In the genomic region with DNA sequence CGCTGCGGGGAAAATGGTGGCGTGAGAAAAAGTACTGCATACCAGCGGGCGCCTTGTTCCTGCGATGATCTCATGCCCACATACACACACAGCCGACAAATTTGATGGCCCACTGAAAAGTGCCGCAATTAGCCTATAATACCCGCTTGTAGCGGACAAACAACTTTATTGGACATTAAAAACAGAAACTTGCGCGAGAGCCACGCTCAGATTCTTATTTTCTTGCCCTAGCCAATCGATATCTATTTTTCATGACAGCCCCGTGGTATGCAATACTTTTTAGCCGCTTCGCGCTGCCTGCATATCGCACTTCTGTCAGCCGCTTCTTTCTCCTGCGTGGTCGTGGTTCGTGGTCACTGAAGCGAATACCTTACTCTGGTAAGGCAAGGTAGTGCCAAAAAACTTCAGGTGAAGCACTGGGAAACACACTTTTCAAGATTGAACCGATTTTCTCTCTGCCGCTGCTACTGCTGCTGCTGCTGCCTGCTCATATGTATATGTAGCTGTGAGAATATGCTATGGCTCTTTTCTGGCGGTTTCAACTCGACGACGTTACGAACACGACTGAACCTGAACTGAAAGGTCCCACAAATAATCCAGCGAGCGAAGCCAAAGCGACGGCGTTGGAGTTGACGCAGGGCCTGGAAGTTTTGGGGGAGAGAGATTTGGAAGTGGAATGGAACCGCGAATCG, we compare ENCODE assay signal across 6 fruit fly cellular contexts.
TF ChIP-seq lines count a peak whose summit lies in the region.

TSS of gene CG17816 (minus strand) at position 567 of the 692 bp plus-strand sequence.

- no peak for TF ChIP-seq CTCF in whole organism, embryonic (GFP tag; optimal IDR thresholded peaks at IDR 0.05; lab: Kevin White, UChicago)

TF ChIP-seq in whole organism, 6 proteins besides CTCF, POLR2A, EP300 and RAD21:
- no peak for TF ChIP-seq CG8478 (optimal IDR thresholded peaks at IDR 0.05; lab: Kevin White, UChicago)
- TF ChIP-seq usp (GFP tag; optimal IDR thresholded peaks at IDR 0.05; lab: Kevin White, UChicago) = no peak
- TF ChIP-seq psq (optimal IDR thresholded peaks at IDR 0.05; lab: Kevin White, UChicago) = no peak
- no peak for TF ChIP-seq pan (optimal IDR thresholded peaks at IDR 0.05; lab: Kevin White, UChicago)
- no peak for TF ChIP-seq EcR (GFP tag; optimal IDR thresholded peaks at IDR 0.05; lab: Kevin White, UChicago)
- peak; percentile 26 for TF ChIP-seq Dll (optimal IDR thresholded peaks at IDR 0.05; lab: Kevin White, UChicago)

TF ChIP-seq in whole organism, adult, 20 proteins besides CTCF, POLR2A, EP300 and RAD21:
- TF ChIP-seq ovo (GFP tag; optimal IDR thresholded peaks at IDR 0.05; lab: Kevin White, UChicago) = no peak
- no peak for TF ChIP-seq CG12768 (GFP tag; optimal IDR thresholded peaks at IDR 0.05; lab: Kevin White, UChicago)
- TF ChIP-seq Crg-1 (GFP tag; optimal IDR thresholded peaks at IDR 0.05; lab: Kevin White, UChicago) = no peak
- TF ChIP-seq pad (GFP tag; optimal IDR thresholded peaks at IDR 0.05; lab: Kevin White, UChicago) = peak; percentile 32
TF ChIP-seq in whole organism, adult: peak in this region for 1.

TF ChIP-seq in whole organism, embryonic, 481 proteins besides CTCF, POLR2A, EP300 and RAD21 (continues in another document):
- TF ChIP-seq cwo (GFP tag; optimal IDR thresholded peaks at IDR 0.05; lab: Kevin White, UChicago) = no peak
- no peak for TF ChIP-seq tna (GFP tag; IDR thresholded peaks at IDR 0.05; lab: Robert Waterston, UW; ENCODE audit: partially characterized antibody)
- no peak for TF ChIP-seq seq (GFP tag; IDR thresholded peaks at IDR 0.05; lab: Robert Waterston, UW)
- TF ChIP-seq HHEX (GFP tag; optimal IDR thresholded peaks at IDR 0.05; lab: Kevin White, UChicago) = peak; percentile 43
- no peak for TF ChIP-seq Aef1 (GFP tag; IDR thresholded peaks at IDR 0.05; lab: Robert Waterston, UW)
- no peak for TF ChIP-seq CG10565 (GFP tag; optimal IDR thresholded peaks at IDR 0.05; lab: Kevin White, UChicago)
- no peak for TF ChIP-seq CG14710 (tag; optimal IDR thresholded peaks at IDR 0.05; lab: Kevin White, UChicago)
- TF ChIP-seq CG11723 (GFP tag; optimal IDR thresholded peaks at IDR 0.05; lab: Kevin White, UChicago) = peak; percentile 25
- TF ChIP-seq z (GFP tag; IDR thresholded peaks at IDR 0.05; lab: Robert Waterston, UW) = no peak
- TF ChIP-seq CG4404 (GFP tag; IDR thresholded peaks at IDR 0.05; lab: Robert Waterston, UW) = no peak
- peak; percentile 13 for TF ChIP-seq CG15601 (tag; optimal IDR thresholded peaks at IDR 0.05; lab: Kevin White, UChicago)
- TF ChIP-seq CG2678 (tag; optimal IDR thresholded peaks at IDR 0.05; lab: Kevin White, UChicago) = no peak
- TF ChIP-seq scrt (GFP tag; optimal IDR thresholded peaks at IDR 0.05; lab: Kevin White, UChicago) = peak; percentile 37
- TF ChIP-seq sens-2 (GFP tag; IDR thresholded peaks at IDR 0.05; lab: Robert Waterston, UW) = no peak
- 0 out of 3 replicates have a peak, but pooled peaks have one; percentile 7 for TF ChIP-seq so (GFP tag; IDR thresholded peaks at IDR 0.05; lab: Robert Waterston, UW)
- no peak for TF ChIP-seq CG4424 (GFP tag; optimal IDR thresholded peaks at IDR 0.05; lab: Kevin White, UChicago)
- no peak for TF ChIP-seq CG17359 (tag; optimal IDR thresholded peaks at IDR 0.05; lab: Kevin White, UChicago)
- TF ChIP-seq Pdp1 (GFP tag; optimal IDR thresholded peaks at IDR 0.05; lab: Kevin White, UChicago) = peak in 1 of 2 experiments; percentile 42

TF ChIP-seq in whole organism, prepupa, 60 proteins besides CTCF, POLR2A, EP300 and RAD21:
- TF ChIP-seq CG15336 (GFP tag; IDR thresholded peaks at IDR 0.05; lab: Robert Waterston, UW) = no peak
- TF ChIP-seq svp (GFP tag; lab: Kevin White, UChicago) = peak; percentile 96
- TF ChIP-seq Sox14 (GFP tag; optimal IDR thresholded peaks at IDR 0.05; lab: Kevin White, UChicago) = no peak
- TF ChIP-seq Eip78C (GFP tag; lab: Kevin White, UChicago) = peak; percentile 82
- TF ChIP-seq ss (GFP tag; optimal IDR thresholded peaks at IDR 0.05; lab: Kevin White, UChicago) = peak in 1 of 2 experiments; percentile 2
- no peak for TF ChIP-seq Smox (GFP tag; optimal IDR thresholded peaks at IDR 0.05; lab: Kevin White, UChicago)
- TF ChIP-seq Met (GFP tag; optimal IDR thresholded peaks at IDR 0.05; lab: Kevin White, UChicago) = no peak
- TF ChIP-seq eg (GFP tag; IDR thresholded peaks at IDR 0.05; lab: Robert Waterston, UW) = no peak
- TF ChIP-seq OdsH (GFP tag; optimal IDR thresholded peaks at IDR 0.05; lab: Kevin White, UChicago) = no peak
- no peak for TF ChIP-seq CG4318 (GFP tag; optimal IDR thresholded peaks at IDR 0.05; lab: Kevin White, UChicago)
- TF ChIP-seq Hr38 (GFP tag; optimal IDR thresholded peaks at IDR 0.05; lab: Kevin White, UChicago) = no peak
- no peak for TF ChIP-seq fd85E (GFP tag; optimal IDR thresholded peaks at IDR 0.05; lab: Kevin White, UChicago)
- peak; percentile 38 for TF ChIP-seq CG6854 (GFP tag; optimal IDR thresholded peaks at IDR 0.05; lab: Kevin White, UChicago)
- TF ChIP-seq Sox102F (GFP tag; optimal IDR thresholded peaks at IDR 0.05; lab: Kevin White, UChicago) = peak; percentile 38
- TF ChIP-seq CG3919 (GFP tag; optimal IDR thresholded peaks at IDR 0.05; lab: Kevin White, UChicago) = no peak

TF ChIP-seq in whole organism, pupa, 21 proteins besides CTCF, POLR2A, EP300 and RAD21:
- TF ChIP-seq EcR (GFP tag; optimal IDR thresholded peaks at IDR 0.05; lab: Kevin White, UChicago) = peak; percentile 28
- TF ChIP-seq Ets98B (GFP tag; IDR thresholded peaks at IDR 0.05; lab: Robert Waterston, UW) = no peak
- peak; percentile 12 for TF ChIP-seq CG13204 (GFP tag; optimal IDR thresholded peaks at IDR 0.05; lab: Kevin White, UChicago)
- peak; percentile 61; the same call in 2 of the 3 replicates for TF ChIP-seq CG4496 (GFP tag; IDR thresholded peaks at IDR 0.05; lab: Robert Waterston, UW)
TF ChIP-seq in whole organism, pupa: peak in this region for 3.

TF ChIP-seq in whole organism, wandering third instar larva, 38 proteins besides CTCF, POLR2A, EP300 and RAD21:
- no peak for TF ChIP-seq CG9705 (GFP tag; optimal IDR thresholded peaks at IDR 0.05; lab: Kevin White, UChicago)
- no peak for TF ChIP-seq pan (optimal IDR thresholded peaks at IDR 0.05; lab: Kevin White, UChicago)
- TF ChIP-seq h (GFP tag; optimal IDR thresholded peaks at IDR 0.05; lab: Kevin White, UChicago) = no peak
- TF ChIP-seq brk (GFP tag; optimal IDR thresholded peaks at IDR 0.05; lab: Kevin White, UChicago) = no peak
- peak; percentile 73 for TF ChIP-seq Dif (GFP tag; optimal IDR thresholded peaks at IDR 0.05; lab: Kevin White, UChicago; ENCODE audit: partially characterized antibody)
- TF ChIP-seq Vsx2 (GFP tag; optimal IDR thresholded peaks at IDR 0.05; lab: Kevin White, UChicago; ENCODE audit: partially characterized antibody) = no peak
- TF ChIP-seq rgr (GFP tag; optimal IDR thresholded peaks at IDR 0.05; lab: Kevin White, UChicago) = no peak
- TF ChIP-seq Myc (optimal IDR thresholded peaks at IDR 0.05; lab: Kevin White, UChicago) = peak; percentile 78
- no peak for TF ChIP-seq sage (GFP tag; optimal IDR thresholded peaks at IDR 0.05; lab: Kevin White, UChicago)
- TF ChIP-seq dmrt93B (GFP tag; optimal IDR thresholded peaks at IDR 0.05; lab: Kevin White, UChicago) = no peak
- TF ChIP-seq Hnf4 (GFP tag; optimal IDR thresholded peaks at IDR 0.05; lab: Kevin White, UChicago) = no peak
- no peak for TF ChIP-seq jim (GFP tag; optimal IDR thresholded peaks at IDR 0.05; lab: Kevin White, UChicago)
- TF ChIP-seq tai (GFP tag; optimal IDR thresholded peaks at IDR 0.05; lab: Kevin White, UChicago) = no peak
- no peak for TF ChIP-seq Jra (GFP tag; optimal IDR thresholded peaks at IDR 0.05; lab: Kevin White, UChicago)
- no peak for TF ChIP-seq N (GFP tag; optimal IDR thresholded peaks at IDR 0.05; lab: Kevin White, UChicago)
- TF ChIP-seq dl (GFP tag; optimal IDR thresholded peaks at IDR 0.05; lab: Kevin White, UChicago; ENCODE audit: insufficient read depth in 1 of 2, partially characterized antibody in 2 of 2) = peak in 1 of 2 experiments; percentile 15
- no peak for TF ChIP-seq Hr83 (GFP tag; optimal IDR thresholded peaks at IDR 0.05; lab: Kevin White, UChicago; ENCODE audit: poor library complexity, severe bottlenecking)
- TF ChIP-seq lola (GFP tag; optimal IDR thresholded peaks at IDR 0.05; lab: Kevin White, UChicago) = no peak
- no peak for TF ChIP-seq CrebA (GFP tag; optimal IDR thresholded peaks at IDR 0.05; lab: Kevin White, UChicago; ENCODE audit: borderline replicate concordance)
- TF ChIP-seq Mio (GFP tag; optimal IDR thresholded peaks at IDR 0.05; lab: Kevin White, UChicago) = no peak
- TF ChIP-seq br (GFP tag; optimal IDR thresholded peaks at IDR 0.05; lab: Kevin White, UChicago) = no peak
- TF ChIP-seq Hr78 (GFP tag; optimal IDR thresholded peaks at IDR 0.05; lab: Kevin White, UChicago) = no peak
- TF ChIP-seq sv (GFP tag; optimal IDR thresholded peaks at IDR 0.05; lab: Kevin White, UChicago) = no peak
- no peak for TF ChIP-seq Rel (GFP tag; optimal IDR thresholded peaks at IDR 0.05; lab: Kevin White, UChicago)
- TF ChIP-seq Rel (tag; optimal IDR thresholded peaks at IDR 0.05; lab: Kevin White, UChicago) = peak; percentile 45
- TF ChIP-seq woc (GFP tag; optimal IDR thresholded peaks at IDR 0.05; lab: Kevin White, UChicago) = no peak
- TF ChIP-seq GATAd (GFP tag; optimal IDR thresholded peaks at IDR 0.05; lab: Kevin White, UChicago) = no peak
- TF ChIP-seq psq (GFP tag; optimal IDR thresholded peaks at IDR 0.05; lab: Kevin White, UChicago) = no peak
- TF ChIP-seq Dfd (GFP tag; optimal IDR thresholded peaks at IDR 0.05; lab: Kevin White, UChicago) = peak; percentile 29
- TF ChIP-seq ey (GFP tag; optimal IDR thresholded peaks at IDR 0.05; lab: Kevin White, UChicago) = no peak
- TF ChIP-seq Abd-B (GFP tag; optimal IDR thresholded peaks at IDR 0.05; lab: Kevin White, UChicago) = peak; percentile 66
- no peak for TF ChIP-seq dsf (GFP tag; optimal IDR thresholded peaks at IDR 0.05; lab: Kevin White, UChicago; ENCODE audit: borderline replicate concordance)
TF ChIP-seq in whole organism, wandering third instar larva: peak in this region for 6.
